Worm (Caenorhabditis elegans): Measurements from ENCODE around the gene twk-28.

DNA sequence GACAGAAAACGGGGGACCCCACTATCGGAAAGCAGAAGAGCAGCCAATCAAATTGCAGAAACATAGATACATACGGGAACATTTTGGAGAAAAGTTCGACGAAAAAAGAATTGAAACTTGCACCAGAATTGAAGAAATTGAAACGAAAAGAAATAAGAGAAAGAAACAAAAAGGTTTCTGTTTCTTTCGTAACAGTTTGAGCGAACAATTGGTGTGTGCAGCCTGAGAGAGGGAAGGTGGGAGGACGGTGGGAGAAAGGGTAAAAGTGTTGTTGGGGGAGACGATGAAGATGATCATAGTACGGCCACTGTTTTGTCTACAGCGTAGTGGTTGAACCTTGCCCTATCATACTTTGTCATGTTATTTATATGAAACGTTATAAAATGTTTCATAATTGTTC is 15.8 kb upstream of the twk-28 start:
- TF ChIP-seq bed-3 (GFP tag; optimal IDR thresholded peaks at IDR 0.05) (no peak), unc-62 (GFP tag; optimal IDR thresholded peaks at IDR 0.05) (no peak), ces-1 (GFP tag; optimal IDR thresholded peaks at IDR 0.05) (no peak), nhr-237 (tag; optimal IDR thresholded peaks at IDR 0.05) (no peak), elt-3 (tag; optimal IDR thresholded peaks at IDR 0.05) (no peak), lin-32 (GFP tag; optimal IDR thresholded peaks at IDR 0.05) (no peak), unc-39 (tag; optimal IDR thresholded peaks at IDR 0.05) (no peak), nhr-28 (tag; optimal IDR thresholded peaks at IDR 0.05) (no peak), mep-1 (tag; optimal IDR thresholded peaks at IDR 0.05) (no peak)
